Fruit fly (Drosophila melanogaster): ENCODE data around the gene olf413.

Gene olf413

DNA sequence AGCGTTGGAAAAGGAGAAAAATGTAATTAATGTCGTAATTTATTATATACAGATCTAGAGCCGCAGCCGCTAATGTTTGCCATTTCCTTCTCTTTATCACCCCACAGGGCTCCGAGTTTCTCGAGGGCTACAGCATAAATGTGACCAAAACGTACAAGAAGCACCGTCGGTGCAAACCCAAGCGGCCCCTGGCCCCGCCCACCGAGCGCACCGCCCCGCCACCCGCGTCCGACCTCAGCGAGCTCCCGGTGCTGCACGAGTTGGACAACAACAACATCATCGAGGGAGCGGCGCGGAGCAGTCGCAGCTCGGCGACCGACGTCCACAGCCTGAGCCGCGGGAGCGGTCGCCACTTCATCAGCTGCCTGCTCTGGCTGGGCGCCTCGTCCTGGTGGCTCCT is 106.4 kb downstream of the olf413 start:
- TF ChIP-seq Hr39 (optimal IDR thresholded peaks at IDR 0.05) (peak; percentile 46), dati (GFP tag; IDR thresholded peaks at IDR 0.05) (peak; percentile 22; the same call in 1 of the 2 replicates), CG11723 (GFP tag; optimal IDR thresholded peaks at IDR 0.05) (no peak), crol (GFP tag; IDR thresholded peaks at IDR 0.05) (0 out of 2 replicates have a peak, but pooled peaks have one; percentile 13)

DNA sequence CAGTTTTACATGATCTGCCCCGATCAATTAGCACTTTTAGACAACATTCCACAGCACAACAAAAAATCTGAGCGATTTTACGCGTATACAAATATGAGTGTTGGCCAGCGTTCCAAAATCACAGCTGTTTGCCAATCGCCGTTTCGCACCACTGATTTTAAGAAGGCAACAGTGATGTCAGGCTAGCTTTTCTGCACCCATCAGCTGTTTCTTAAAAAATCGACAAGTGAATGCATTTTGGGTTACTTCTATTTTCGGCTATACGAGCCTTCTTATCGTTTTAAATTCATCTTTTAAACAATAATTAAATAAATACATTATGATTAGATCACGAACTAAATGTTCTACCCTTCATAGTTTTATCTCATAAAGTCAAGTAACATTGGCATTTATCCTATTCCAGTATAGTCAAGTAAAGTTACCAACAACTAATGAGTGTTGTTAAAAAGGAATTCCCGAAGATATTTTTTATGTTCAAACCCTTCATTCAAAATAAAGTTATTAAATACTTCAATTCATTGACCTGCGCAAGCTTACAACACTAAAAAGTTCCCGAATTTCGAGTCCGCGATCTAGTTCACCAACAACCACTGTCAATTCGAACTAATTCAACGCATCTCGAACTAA is 127.0 kb downstream of the olf413 start, which contains the start of the genes Rich and Ddx1:
Gene Rich, minus strand, starts transcription at position 125 of the 627 bp plus-strand sequence.
Gene Ddx1, plus strand, starts transcription at position 573 of the 627 bp plus-strand sequence.
- no peak for TF ChIP-seq CG10274 (GFP tag; optimal IDR thresholded peaks at IDR 0.05)
- TF ChIP-seq tin (GFP tag; optimal IDR thresholded peaks at IDR 0.05) = peak; percentile 60
- TF ChIP-seq onecut (GFP tag; IDR thresholded peaks at IDR 0.05) = no peak
- TF ChIP-seq CG12659 (GFP tag; optimal IDR thresholded peaks at IDR 0.05) = peak; percentile 77
- TF ChIP-seq CG15479 (GFP tag; optimal IDR thresholded peaks at IDR 0.05) = no peak
- no peak for TF ChIP-seq CG11085 (GFP tag; IDR thresholded peaks at IDR 0.05)
- TF ChIP-seq CG8924 (tag; optimal IDR thresholded peaks at IDR 0.05) = peak; percentile 55
- peak; percentile 58 for TF ChIP-seq NfI (GFP tag; optimal IDR thresholded peaks at IDR 0.05)
- TF ChIP-seq Usf (GFP tag; optimal IDR thresholded peaks at IDR 0.05) = no peak
- no peak for TF ChIP-seq Dip2 (GFP tag; IDR thresholded peaks at IDR 0.05)
- TF ChIP-seq dm (GFP tag; optimal IDR thresholded peaks at IDR 0.05) = peak; percentile 31
- no peak for TF ChIP-seq CG30431 (GFP tag; optimal IDR thresholded peaks at IDR 0.05)
- TF ChIP-seq CG13296 (GFP tag; optimal IDR thresholded peaks at IDR 0.05) = peak; percentile 40
- no peak; the same call in 1 of the 2 replicates for TF ChIP-seq CG9215 (GFP tag; IDR thresholded peaks at IDR 0.05)
- TF ChIP-seq Side (GFP tag; optimal IDR thresholded peaks at IDR 0.05) = peak; percentile 33
- TF ChIP-seq fd96Cb (tag; optimal IDR thresholded peaks at IDR 0.05) = peak; percentile 42
- TF ChIP-seq Optix (GFP tag; IDR thresholded peaks at IDR 0.05) = no peak
- TF ChIP-seq CrebB (tag; optimal IDR thresholded peaks at IDR 0.05) = peak; percentile 25
- peak; percentile 56 for TF ChIP-seq CG7839 (tag; optimal IDR thresholded peaks at IDR 0.05)
- TF ChIP-seq lmd (GFP tag; IDR thresholded peaks at IDR 0.05) = peak; percentile 39; the same call in 1 of the 2 replicates
- TF ChIP-seq Mrtf (GFP tag; IDR thresholded peaks at IDR 0.05) = no peak
- TF ChIP-seq CG15514 (GFP tag; optimal IDR thresholded peaks at IDR 0.05) = peak; percentile 98
- TF ChIP-seq sqz (GFP tag; optimal IDR thresholded peaks at IDR 0.05) = no peak
- no peak for TF ChIP-seq pan (optimal IDR thresholded peaks at IDR 0.05)
- peak in 1 of 2 experiments; percentile 9 for TF ChIP-seq pan (GFP tag; optimal IDR thresholded peaks at IDR 0.05 in 1 of 2, IDR thresholded peaks at IDR 0.05 in 1 of 2)
- TF ChIP-seq so (GFP tag; IDR thresholded peaks at IDR 0.05) = no peak
- TF ChIP-seq az2 (GFP tag; optimal IDR thresholded peaks at IDR 0.05) = peak; percentile 44
- TF ChIP-seq Jarid2 (GFP tag; optimal IDR thresholded peaks at IDR 0.05) = no peak
- TF ChIP-seq E2f2 (GFP tag; IDR thresholded peaks at IDR 0.05) = no peak
- no peak for TF ChIP-seq CG31388 (GFP tag; optimal IDR thresholded peaks at IDR 0.05)
- TF ChIP-seq CG3838 (GFP tag; optimal IDR thresholded peaks at IDR 0.05) = no peak
- no peak for TF ChIP-seq emc (GFP tag; optimal IDR thresholded peaks at IDR 0.05)
- no peak for TF ChIP-seq ERR (GFP tag; optimal IDR thresholded peaks at IDR 0.05)
- TF ChIP-seq CG11398 (GFP tag; optimal IDR thresholded peaks at IDR 0.05) = no peak
- TF ChIP-seq Antp (GFP tag; optimal IDR thresholded peaks at IDR 0.05) = peak; percentile 36
- TF ChIP-seq ap (GFP tag; IDR thresholded peaks at IDR 0.05) = no peak
- no peak for TF ChIP-seq prd (optimal IDR thresholded peaks at IDR 0.05)
- TF ChIP-seq prd (GFP tag; IDR thresholded peaks at IDR 0.05) = peak; percentile 55
- no peak for TF ChIP-seq CG11560 (tag; IDR thresholded peaks at IDR 0.05)
- no peak for TF ChIP-seq CG8281 (tag; optimal IDR thresholded peaks at IDR 0.05)
- TF ChIP-seq Dref (GFP tag; IDR thresholded peaks at IDR 0.05) = peak; percentile 26; the same call in 1 of the 2 replicates
- 0 out of 2 replicates have a peak, but pooled peaks have one; percentile 40 for TF ChIP-seq CG11247 (GFP tag; IDR thresholded peaks at IDR 0.05)
- TF ChIP-seq MBD-R2 (GFP tag; IDR thresholded peaks at IDR 0.05) = peak; percentile 96
- TF ChIP-seq Ets65A (GFP tag) = peak; percentile 94
- TF ChIP-seq sim (GFP tag; IDR thresholded peaks at IDR 0.05) = no peak
- TF ChIP-seq Chrac-16 (GFP tag; optimal IDR thresholded peaks at IDR 0.05) = peak; percentile 28
- no peak for TF ChIP-seq toy (GFP tag; IDR thresholded peaks at IDR 0.05)
